Fruit fly (Drosophila melanogaster) whole organism, embryonic: ENCODE results near the gene Nrx-IV.

Experiments
- Aef1 ChIP-seq: fragments of 200-800 bp; sonication (Bioruptor generic); IDR thresholded peaks from 3 replicates; pipeline ENCODE4 v1.3.6; 2022; ENCODE audit warnings: missing biosample characterization, missing genetic modification characterization
- B-H2 ChIP-seq: fragments of 200-800 bp; sonication (Bioruptor generic); optimal IDR thresholded peaks from 2 replicates; lab custom pipeline; 2018; ENCODE audit warnings: missing biosample characterization, mild to moderate bottlenecking, missing genetic modification characterization
- CG10209 ChIP-seq: fragments of 200-800 bp; sonication (Bioruptor generic); optimal IDR thresholded peaks from 3 replicates; lab custom pipeline; 2017; ENCODE audit warnings: missing biosample characterization, mild to moderate bottlenecking, missing genetic modification characterization, missing genetic modification reagents
- CG10274 ChIP-seq: fragments of 200-800 bp; sonication (Bioruptor generic); optimal IDR thresholded peaks from 3 replicates; lab custom pipeline; 2017; ENCODE audit warnings: missing biosample characterization, mild to moderate bottlenecking, missing genetic modification characterization
- CG10431 ChIP-seq: fragments of 200-800 bp; sonication (Bioruptor generic); optimal IDR thresholded peaks from 3 replicates; lab custom pipeline; 2018; ENCODE audit warnings: missing biosample characterization, mild to moderate bottlenecking, missing genetic modification characterization
- CG10959 ChIP-seq: fragments of 200-800 bp; sonication (Bioruptor generic); IDR thresholded peaks from 2 replicates; pipeline ENCODE4 v1.3.6; 2022; ENCODE audit warnings: missing biosample characterization, missing genetic modification characterization
- CG12155 ChIP-seq: fragments of 200-800 bp; sonication (Bioruptor generic); optimal IDR thresholded peaks from 3 replicates; lab custom pipeline; 2016; ENCODE audit warnings: missing biosample characterization, missing genetic modification characterization
- CG13424 ChIP-seq: fragments of 200-800 bp; sonication (Bioruptor generic); optimal IDR thresholded peaks from 2 replicates; lab custom pipeline; 2019; ENCODE audit warnings: missing biosample characterization, mild to moderate bottlenecking, missing genetic modification characterization, moderate library complexity
- CG15479 ChIP-seq: fragments of 200-800 bp; sonication (Bioruptor generic); optimal IDR thresholded peaks from 3 replicates; lab custom pipeline; 2019; ENCODE audit warnings: missing biosample characterization, mild to moderate bottlenecking, missing genetic modification characterization, moderate library complexity
- CG17186 ChIP-seq: fragments of 200-800 bp; sonication (Bioruptor generic); optimal IDR thresholded peaks from 3 replicates; lab custom pipeline; 2017; ENCODE audit warnings: missing biosample characterization, missing genetic modification reagents, missing genetic modification characterization
- CG17361 ChIP-seq: fragments of 200-800 bp; sonication (Bioruptor generic); IDR thresholded peaks from 3 replicates; pipeline ENCODE4 v1.3.6; 2022; ENCODE audit warnings: missing biosample characterization, missing genetic modification characterization
- CG17568 ChIP-seq: fragments of 200-800 bp; sonication (Bioruptor generic); optimal IDR thresholded peaks from 2 replicates; lab custom pipeline; 2018; ENCODE audit warnings: missing biosample characterization, mild to moderate bottlenecking, missing genetic modification characterization, moderate library complexity
- CG18262 ChIP-seq: fragments of 200-800 bp; optimal IDR thresholded peaks from 3 replicates; lab custom pipeline; 2019; ENCODE audit warnings: missing biosample characterization, mild to moderate bottlenecking, missing genetic modification characterization, moderate library complexity
- CG2678 ChIP-seq: fragments of 200-800 bp; sonication (Bioruptor generic); optimal IDR thresholded peaks from 3 replicates; lab custom pipeline; 2019; ENCODE audit warnings: missing biosample characterization, mild to moderate bottlenecking, missing genetic modification characterization, moderate library complexity
- CG3163 ChIP-seq: fragments of 200-800 bp; sonication (Bioruptor generic); optimal IDR thresholded peaks from 3 replicates; lab custom pipeline; 2016; ENCODE audit warnings: missing biosample characterization, missing genetic modification characterization
- CG34376 ChIP-seq: fragments of 200-800 bp; sonication (Bioruptor generic); optimal IDR thresholded peaks from 2 replicates; lab custom pipeline; 2018; ENCODE audit warnings: missing biosample characterization, mild to moderate bottlenecking, missing genetic modification characterization
- CG3847 ChIP-seq: fragments of 200-800 bp; sonication (Bioruptor generic); IDR thresholded peaks from 2 replicates; pipeline ENCODE4 v1.3.6; 2022; ENCODE audit warnings: missing biosample characterization, missing genetic modification characterization
- CG7963 ChIP-seq: fragments of 200-800 bp; sonication (Bioruptor generic); IDR thresholded peaks from 3 replicates; pipeline ENCODE4 v1.3.6; 2022; ENCODE audit warnings: missing biosample characterization, missing genetic modification characterization; ENCODE audit not compliant: partially characterized antibody
- CG8478 ChIP-seq: fragments of >200 bp; optimal IDR thresholded peaks from 2 replicates; lab custom pipeline; 2018
- CG9437 ChIP-seq: fragments of 200-800 bp; sonication (Bioruptor generic); optimal IDR thresholded peaks from 2 replicates; lab custom pipeline; 2018; ENCODE audit warnings: missing biosample characterization, mild to moderate bottlenecking, missing genetic modification characterization
- CkIIα-i1 ChIP-seq: fragments of 200-800 bp; sonication (Bioruptor generic); IDR thresholded peaks from 2 replicates; pipeline ENCODE4 v1.3.6; 2022; ENCODE audit warnings: missing biosample characterization, missing genetic modification characterization
- D19B ChIP-seq: fragments of 200-800 bp; sonication (Bioruptor generic); optimal IDR thresholded peaks from 2 replicates; lab custom pipeline; 2017; ENCODE audit warnings: missing biosample characterization, mild to moderate bottlenecking, missing genetic modification characterization
- Dbx ChIP-seq: fragments of 200-800 bp; sonication (Bioruptor generic); IDR thresholded peaks from 3 replicates; pipeline ENCODE4 v1.3.6; 2022; ENCODE audit warnings: missing biosample characterization, missing genetic modification characterization
- Doc2 ChIP-seq: fragments of 200-800 bp; sonication (Bioruptor generic); IDR thresholded peaks from 2 replicates; pipeline ENCODE4 v1.3.6; 2022; ENCODE audit warnings: missing biosample characterization, missing genetic modification characterization
- Ets97D ChIP-seq: fragments of 200-800 bp; sonication (Bioruptor generic); optimal IDR thresholded peaks from 3 replicates; lab custom pipeline; 2016; ENCODE audit warnings: missing biosample characterization, missing genetic modification characterization
- H2.0 ChIP-seq: fragments of 200-800 bp; sonication (Bioruptor generic); IDR thresholded peaks from 2 replicates; pipeline ENCODE4 v1.3.6; 2022; ENCODE audit warnings: missing biosample characterization, missing genetic modification characterization
- Mes4 ChIP-seq: fragments of 200-800 bp; sonication (Bioruptor generic); optimal IDR thresholded peaks from 2 replicates; lab custom pipeline; 2016; ENCODE audit warnings: missing biosample characterization, missing genetic modification characterization
- NK7.1 ChIP-seq: fragments of 200-800 bp; sonication (Bioruptor generic); optimal IDR thresholded peaks from 3 replicates; lab custom pipeline; 2016; ENCODE audit warnings: missing biosample characterization, missing genetic modification characterization
- Nf-YC ChIP-seq: fragments of 200-800 bp; optimal IDR thresholded peaks from 3 replicates; lab custom pipeline; 2019; ENCODE audit warnings: missing biosample characterization, mild to moderate bottlenecking, missing genetic modification characterization, moderate library complexity
- Poxn ChIP-seq: fragments of 200-800 bp; sonication (Bioruptor generic); IDR thresholded peaks from 2 replicates; pipeline ENCODE4 v1.3.6; 2022; ENCODE audit warnings: missing biosample characterization, missing genetic modification characterization
- ap ChIP-seq: fragments of 200-800 bp; sonication (Bioruptor generic); IDR thresholded peaks from 2 replicates; pipeline ENCODE4 v1.3.6; 2022; ENCODE audit warnings: missing biosample characterization, missing genetic modification characterization
- ase ChIP-seq: fragments of 200-800 bp; sonication (Bioruptor generic); IDR thresholded peaks from 3 replicates; pipeline ENCODE4 v1.3.6; 2022; ENCODE audit warnings: missing biosample characterization, missing genetic modification characterization
- ash1 ChIP-seq: fragments of 200-800 bp; sonication (Bioruptor generic); optimal IDR thresholded peaks from 2 replicates; lab custom pipeline; 2018; ENCODE audit warnings: missing biosample characterization, mild to moderate bottlenecking, missing genetic modification characterization
- dati ChIP-seq: fragments of 200-800 bp; sonication (Bioruptor generic); IDR thresholded peaks from 2 replicates; pipeline ENCODE4 v1.3.6; 2022; ENCODE audit warnings: missing biosample characterization, missing genetic modification characterization
- dmrt99B ChIP-seq: fragments of 200-800 bp; sonication (Bioruptor generic); optimal IDR thresholded peaks from 2 replicates; lab custom pipeline; 2018; ENCODE audit warnings: missing biosample characterization, mild to moderate bottlenecking, missing genetic modification characterization, moderate library complexity
- fru ChIP-seq: fragments of >200 bp; optimal IDR thresholded peaks from 2 replicates; lab custom pipeline; 2017
- grau ChIP-seq: fragments of 200-800 bp; optimal IDR thresholded peaks from 3 replicates; lab custom pipeline; 2019; ENCODE audit warnings: missing biosample characterization, mild to moderate bottlenecking, missing genetic modification characterization, moderate library complexity
- hbn ChIP-seq: fragments of 200-800 bp; sonication (Bioruptor generic); IDR thresholded peaks from 2 replicates; pipeline ENCODE4 v1.3.6; 2022; ENCODE audit warnings: missing biosample characterization, missing genetic modification characterization; ENCODE audit not compliant: partially characterized antibody
- lilli ChIP-seq: fragments of 200-800 bp; sonication (Bioruptor generic); optimal IDR thresholded peaks from 3 replicates; lab custom pipeline; 2016; ENCODE audit warnings: missing biosample characterization, missing genetic modification characterization
- lmd ChIP-seq: fragments of 200-800 bp; sonication (Bioruptor generic); IDR thresholded peaks from 2 replicates; pipeline ENCODE4 v1.3.6; 2022; ENCODE audit warnings: missing biosample characterization, missing genetic modification characterization
- mam ChIP-seq: fragments of 200-800 bp; sonication (Bioruptor generic); optimal IDR thresholded peaks from 3 replicates; lab custom pipeline; 2016; ENCODE audit warnings: missing biosample characterization, missing genetic modification characterization
- nerfin-2 ChIP-seq: fragments of 200-800 bp; sonication (Bioruptor generic); IDR thresholded peaks from 2 replicates; pipeline ENCODE4 v1.3.6; 2022; ENCODE audit warnings: missing biosample characterization, missing genetic modification characterization; ENCODE audit not compliant: partially characterized antibody
- pfk ChIP-seq: fragments of 200-800 bp; sonication (Bioruptor generic); optimal IDR thresholded peaks from 2 replicates; lab custom pipeline; 2018; ENCODE audit warnings: missing biosample characterization, mild to moderate bottlenecking, missing genetic modification characterization, moderate library complexity
- pita ChIP-seq: fragments of 200-800 bp; sonication (Bioruptor generic); optimal IDR thresholded peaks from 2 replicates; lab custom pipeline; 2017; ENCODE audit warnings: missing biosample characterization, mild to moderate bottlenecking, missing genetic modification characterization
- ranshi ChIP-seq: fragments of 200-800 bp; sonication (Bioruptor generic); IDR thresholded peaks from 2 replicates; pipeline ENCODE4 v1.3.6; 2022; ENCODE audit warnings: missing biosample characterization, missing genetic modification characterization
- scrt ChIP-seq: fragments of 200-800 bp; sonication (Bioruptor generic); optimal IDR thresholded peaks from 2 replicates; lab custom pipeline; 2018; ENCODE audit warnings: missing biosample characterization, mild to moderate bottlenecking, missing genetic modification characterization, moderate library complexity
- sens ChIP-seq: fragments of 200-800 bp; sonication (Bioruptor generic); peaks from one replicate; lab custom pipeline; 2016; ENCODE audit warnings: missing biosample characterization, missing genetic modification characterization
- tup ChIP-seq: fragments of 200-800 bp; sonication (Bioruptor generic); optimal IDR thresholded peaks from 2 replicates; lab custom pipeline; 2016; ENCODE audit warnings: missing biosample characterization, mild to moderate bottlenecking, missing genetic modification characterization, moderate library complexity
- tx ChIP-seq: fragments of 200-800 bp; sonication (Bioruptor generic); optimal IDR thresholded peaks from 2 replicates; lab custom pipeline; 2016; ENCODE audit warnings: missing biosample characterization, missing genetic modification characterization
- zfh1 ChIP-seq: fragments of 200-800 bp; sonication (Bioruptor generic); IDR thresholded peaks from 3 replicates; pipeline ENCODE4 v1.3.6; 2022; ENCODE audit warnings: missing biosample characterization, missing genetic modification characterization

The Nrx-IV gene

dm6 chr3L:12111081-12111958 lies 35.0 kb upstream of the Nrx-IV start (continued):
- TF ChIP-seq CG18262 (tag; lab: Kevin White, UChicago) (peak; percentile 98), Doc2 (no peak), CG15479 (GFP tag; lab: Kevin White, UChicago) (no peak), CG17186 (no peak), CkIIα-i1 (GFP tag; lab: Robert Waterston, UW) (no peak), CG10959 (no peak), CG9437 (peak; percentile 89), fru (lab: Kevin White, UChicago) (no peak), zfh1 (peak; percentile 61; the same call in 2 of the 3 replicates), B-H2 (GFP tag; lab: Kevin White, UChicago) (no peak), CG12155 (peak; percentile 44), CG10209 (GFP tag; lab: Kevin White, UChicago) (peak; percentile 83), Aef1 (GFP tag; lab: Robert Waterston, UW) (peak; percentile 55), CG34376 (GFP tag; lab: Kevin White, UChicago) (no peak), CG13424 (peak; percentile 91), Ets97D (GFP tag; lab: Kevin White, UChicago) (no peak), tup (GFP tag; lab: Kevin White, UChicago) (no peak), dati (GFP tag; lab: Robert Waterston, UW) (no peak), Dbx (GFP tag; lab: Robert Waterston, UW) (0 out of 3 replicates have a peak, but pooled peaks have one; percentile 16), CG10274 (no peak), NK7.1 (GFP tag; lab: Kevin White, UChicago) (no peak), dmrt99B (peak; percentile 89), ranshi (GFP tag; lab: Robert Waterston, UW) (no peak), sens (peak; percentile 95), pfk (GFP tag; lab: Kevin White, UChicago) (no peak), H2.0 (peak; percentile 53; the same call in 1 of the 2 replicates), CG17568 (GFP tag; lab: Kevin White, UChicago) (no peak), mam (GFP tag; lab: Kevin White, UChicago) (peak; percentile 27), lilli (peak; percentile 36), pita (no peak), ap (GFP tag; lab: Robert Waterston, UW) (no peak), Poxn (GFP tag; lab: Robert Waterston, UW) (no peak), CG3163 (GFP tag; lab: Kevin White, UChicago) (peak; percentile 74), CG17361 (GFP tag; lab: Robert Waterston, UW) (peak; percentile 98), D19B (GFP tag; lab: Kevin White, UChicago) (no peak), hbn (no peak), ase (GFP tag; lab: Robert Waterston, UW) (0 out of 3 replicates have a peak, but pooled peaks have one; percentile 57), tx (no peak), scrt (GFP tag; lab: Kevin White, UChicago) (no peak), CG8478 (lab: Kevin White, UChicago) (no peak), CG7963 (GFP tag; lab: Robert Waterston, UW) (no peak; the same call in 2 of the 3 replicates), nerfin-2 (no peak), Mes4 (GFP tag; lab: Kevin White, UChicago) (no peak), CG2678 (peak; percentile 95), CG3847 (GFP tag; lab: Robert Waterston, UW) (peak; percentile 30; the same call in 1 of the 2 replicates), Nf-YC (tag; lab: Kevin White, UChicago) (peak; percentile 67), CG10431 (GFP tag; lab: Kevin White, UChicago) (peak; percentile 63), grau (tag; lab: Kevin White, UChicago) (peak; percentile 92), ash1 (GFP tag; lab: Kevin White, UChicago) (no peak), lmd (GFP tag; lab: Robert Waterston, UW) (peak; percentile 81)
